Worm (Caenorhabditis elegans) whole organism, mixed stage, embryonic: Measurements from ENCODE around the gene str-83.

ENCODE experiments used
- blmp-1 ChIP-seq: fragments of 150-350 bp; optimal IDR thresholded peaks from 2 replicates; lab custom pipeline; 2014; ENCODE audit warnings: missing biosample characterization, missing genetic modification characterization
- ces-1 ChIP-seq: fragments of 150-350 bp; optimal IDR thresholded peaks from 2 replicates; lab custom pipeline; 2014; ENCODE audit warnings: missing biosample characterization, missing genetic modification reagents, missing genetic modification characterization
- elt-3 ChIP-seq: fragments of 150-350 bp; optimal IDR thresholded peaks from 2 replicates; lab custom pipeline; 2014; ENCODE audit warnings: missing biosample characterization, missing genetic modification characterization
- flh-1 ChIP-seq: fragments of 200-800 bp; sonication (Bioruptor generic); optimal IDR thresholded peaks from 2 replicates; lab custom pipeline; 2018; ENCODE audit warnings: mild to moderate bottlenecking, missing genetic modification characterization, moderate library complexity, missing compliant biosample characterization
- lsy-2 ChIP-seq: fragments of 150-350 bp; optimal IDR thresholded peaks from 2 replicates; lab custom pipeline; 2014; ENCODE audit warnings: missing biosample characterization, missing genetic modification characterization
- sptf-1 ChIP-seq: sonication (generic microtip); optimal IDR thresholded peaks from 2 replicates; lab custom pipeline; 2017; ENCODE audit warnings: mild to moderate bottlenecking, missing genetic modification characterization, moderate library complexity, missing compliant biosample characterization

- TF ChIP-seq flh-1 (GFP tag; lab: Kevin White, UChicago), result no peak
- no peak for TF ChIP-seq elt-3 (tag; lab: Kevin White, UChicago)
- no peak for TF ChIP-seq lsy-2 (tag; lab: Kevin White, UChicago)
- TF ChIP-seq sptf-1 (tag; lab: Kevin White, UChicago), result no peak
- no peak for TF ChIP-seq ces-1 (GFP tag; lab: Kevin White, UChicago)
- no peak for TF ChIP-seq blmp-1 (tag; lab: Kevin White, UChicago)
Measured at ce11 chrV:3980228-3980933, 3.3 kb downstream of the str-83 start.
